Worm (Caenorhabditis elegans) whole organism, L3 larva: ENCODE data around the gene F44B9.9.

Experiments
- ama-1 ChIP-seq: fragments of 150-350 bp; optimal IDR thresholded peaks from 2 replicates; lab custom pipeline; 2018
- fos-1 ChIP-seq: fragments of 150-350 bp; optimal IDR thresholded peaks from 2 replicates; lab custom pipeline; 2014; ENCODE audit warnings: missing biosample characterization, missing genetic modification characterization
- nhr-237 ChIP-seq: fragments of 150-350 bp; optimal IDR thresholded peaks from 2 replicates; lab custom pipeline; 2014; ENCODE audit warnings: missing biosample characterization, missing genetic modification characterization
- nhr-43 ChIP-seq: sonication (generic microtip); optimal IDR thresholded peaks from 2 replicates; lab custom pipeline; 2016; ENCODE audit warnings: mild to moderate bottlenecking, missing genetic modification characterization, missing compliant biosample characterization; ENCODE audit not compliant: poor library complexity, severe bottlenecking
- snpc-4 ChIP-seq: fragments of 150-350 bp; optimal IDR thresholded peaks from 2 replicates; lab custom pipeline; 2014; ENCODE audit warnings: missing biosample characterization, missing genetic modification characterization
- zag-1 ChIP-seq: fragments of 150-350 bp; optimal IDR thresholded peaks from 2 replicates; lab custom pipeline; 2014; ENCODE audit warnings: missing biosample characterization, missing genetic modification characterization
- ztf-11 ChIP-seq: fragments of 150-350 bp; optimal IDR thresholded peaks from 2 replicates; lab custom pipeline; 2014; ENCODE audit warnings: missing biosample characterization, missing genetic modification characterization

DNA sequence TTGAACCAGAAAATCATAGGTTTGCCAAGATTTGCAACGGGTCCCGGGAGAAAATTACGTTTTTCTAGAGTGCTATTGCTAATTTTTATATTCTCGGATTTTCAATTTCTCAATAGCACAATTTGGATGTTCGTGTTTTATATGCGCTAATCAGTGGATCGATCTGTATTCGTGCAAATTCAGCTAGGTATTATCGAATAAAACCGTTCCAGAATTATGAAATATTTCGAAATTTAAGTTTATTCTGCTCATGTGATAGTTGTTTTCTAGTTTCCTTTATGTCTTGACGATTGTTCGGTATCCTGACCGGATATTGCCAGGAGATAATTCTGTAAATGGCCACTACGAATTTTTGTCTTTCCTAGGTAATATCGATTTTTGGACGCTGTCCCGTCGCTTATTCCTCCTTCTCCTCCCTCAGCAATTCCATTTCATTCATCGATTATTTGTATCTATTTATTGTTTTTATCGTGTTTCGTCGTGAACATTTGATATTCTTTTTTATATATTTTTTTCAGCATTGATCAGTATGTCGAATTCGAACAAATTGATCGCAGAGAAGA lies 20.5 kb downstream of the F44B9.9 start, which contains the start of gene cit-1.2:
- TF ChIP-seq ztf-11 (tag; lab: Kevin White, UChicago) (no peak), zag-1 (tag; lab: Kevin White, UChicago) (no peak), snpc-4 (tag; lab: Kevin White, UChicago) (no peak), nhr-43 (tag; lab: Kevin White, UChicago) (no peak), nhr-237 (tag; lab: Kevin White, UChicago) (no peak), ama-1 (lab: Kevin White, UChicago) (no peak), fos-1 (tag; lab: Kevin White, UChicago) (no peak)
